Worm (Caenorhabditis elegans) whole organism, young adult: Measurements from ENCODE around the gene dhc-3.

Source experiments
- B0261.1 ChIP-seq: sonication (generic microtip); optimal IDR thresholded peaks from 2 replicates; lab custom pipeline; 2016; ENCODE audit warnings: mild to moderate bottlenecking, missing genetic modification characterization, moderate library complexity, missing compliant biosample characterization
- B0336.3 ChIP-seq: fragments of 200-800 bp; sonication (Bioruptor generic); IDR thresholded peaks from 2 replicates; pipeline ENCODE4 v1.3.6; 2022; ENCODE audit warnings: missing genetic modification characterization, missing compliant biosample characterization
- D2030.7 ChIP-seq: fragments of 200-800 bp; sonication (Bioruptor generic); IDR thresholded peaks from 2 replicates; pipeline ENCODE4 v1.3.6; 2022; ENCODE audit warnings: missing genetic modification reagents, missing genetic modification characterization, missing compliant biosample characterization
- F10E7.11 ChIP-seq: sonication (generic microtip); optimal IDR thresholded peaks from 2 replicates; lab custom pipeline; 2017; ENCODE audit warnings: mild to moderate bottlenecking, missing genetic modification characterization, moderate library complexity, missing compliant biosample characterization
- F23B12.7 ChIP-seq: sonication (generic microtip); optimal IDR thresholded peaks from 2 replicates; lab custom pipeline; 2017; ENCODE audit warnings: missing genetic modification characterization, mild to moderate bottlenecking, missing compliant biosample characterization, antibody characterized with exemption, moderate library complexity; ENCODE audit not compliant: insufficient read depth
- F33H1.4 ChIP-seq: fragments of 200-800 bp; sonication (Bioruptor generic); IDR thresholded peaks from 2 replicates; pipeline ENCODE4 v1.3.6; 2022; ENCODE audit warnings: missing genetic modification reagents, missing genetic modification characterization, missing compliant biosample characterization
- F37B4.10 ChIP-seq: fragments of 200-800 bp; sonication (Bioruptor generic); IDR thresholded peaks from 2 replicates; pipeline ENCODE4 v1.3.6; 2022; ENCODE audit warnings: missing genetic modification characterization, missing compliant biosample characterization
- F52B5.7 ChIP-seq: sonication (generic microtip); optimal IDR thresholded peaks from 2 replicates; lab custom pipeline; 2016; ENCODE audit warnings: mild to moderate bottlenecking, missing genetic modification characterization, missing compliant biosample characterization
- F55B11.4 ChIP-seq: sonication (generic microtip); optimal IDR thresholded peaks from 2 replicates; lab custom pipeline; 2016; ENCODE audit warnings: missing compliant biosample characterization, missing genetic modification characterization, borderline replicate concordance; ENCODE audit not compliant: insufficient read depth
- F57C9.4 ChIP-seq: sonication (generic microtip); optimal IDR thresholded peaks from 2 replicates; lab custom pipeline; 2017; ENCODE audit warnings: mild to moderate bottlenecking, missing genetic modification characterization, missing compliant biosample characterization
- K12H6.12 ChIP-seq: fragments of 200-800 bp; sonication (Bioruptor generic); optimal IDR thresholded peaks from 2 replicates; lab custom pipeline; 2018; ENCODE audit warnings: mild to moderate bottlenecking, missing genetic modification characterization, missing compliant biosample characterization
- T07F8.4 ChIP-seq: sonication (generic microtip); optimal IDR thresholded peaks from 2 replicates; lab custom pipeline; 2016; ENCODE audit warnings: mild to moderate bottlenecking, missing genetic modification characterization, moderate library complexity, missing compliant biosample characterization
- Y53F4B.3 ChIP-seq: fragments of 200-800 bp; sonication (Bioruptor generic); IDR thresholded peaks from 2 replicates; pipeline ENCODE4 v1.3.6; 2022; ENCODE audit warnings: missing genetic modification reagents, missing genetic modification characterization, missing compliant biosample characterization
- Y53G8AR.9 ChIP-seq: fragments of 200-800 bp; sonication (Bioruptor generic); conservative IDR thresholded peaks from 2 replicates; pipeline ENCODE4 v1.3.6; 2022; ENCODE audit warnings: missing genetic modification reagents, missing genetic modification characterization, missing compliant biosample characterization
- ZK185.1 ChIP-seq: sonication (generic microtip); optimal IDR thresholded peaks from 2 replicates; lab custom pipeline; 2016; ENCODE audit warnings: mild to moderate bottlenecking, missing genetic modification characterization, missing compliant biosample characterization; ENCODE audit not compliant: poor library complexity, severe bottlenecking
- atf-7 ChIP-seq: sonication (generic microtip); optimal IDR thresholded peaks from 2 replicates; lab custom pipeline; 2017; ENCODE audit warnings: mild to moderate bottlenecking, missing genetic modification characterization, missing compliant biosample characterization
- attf-3 ChIP-seq: fragments of 200-800 bp; sonication (Bioruptor generic); conservative IDR thresholded peaks from 2 replicates; pipeline ENCODE4 v1.3.6; 2022; ENCODE audit warnings: missing genetic modification reagents, missing genetic modification characterization, missing compliant biosample characterization
- attf-6 ChIP-seq: fragments of 200-800 bp; sonication (Bioruptor generic); IDR thresholded peaks from 2 replicates; pipeline ENCODE4 v1.3.6; 2022; ENCODE audit warnings: missing genetic modification reagents, missing genetic modification characterization, missing compliant biosample characterization
- ccch-3 ChIP-seq: fragments of 200-800 bp; sonication (Bioruptor generic); optimal IDR thresholded peaks from 2 replicates; lab custom pipeline; 2018; ENCODE audit warnings: mild to moderate bottlenecking, missing genetic modification characterization, missing compliant biosample characterization
- cebp-2 ChIP-seq: fragments of 200-800 bp; sonication (Bioruptor generic); IDR thresholded peaks from 2 replicates; pipeline ENCODE4 v1.3.6; 2022; ENCODE audit warnings: missing genetic modification characterization, missing compliant biosample characterization
- ceh-58 ChIP-seq: fragments of 200-800 bp; sonication (Bioruptor generic); IDR thresholded peaks from 2 replicates; pipeline ENCODE4 v1.3.6; 2022; ENCODE audit warnings: missing genetic modification characterization, missing compliant biosample characterization
- ceh-91 ChIP-seq: fragments of 200-800 bp; sonication (Bioruptor generic); IDR thresholded peaks from 2 replicates; pipeline ENCODE4 v1.3.6; 2022; ENCODE audit warnings: missing genetic modification reagents, missing genetic modification characterization, missing compliant biosample characterization
- chd-7 ChIP-seq: sonication (generic microtip); optimal IDR thresholded peaks from 2 replicates; lab custom pipeline; 2016; ENCODE audit warnings: mild to moderate bottlenecking, missing genetic modification characterization, moderate library complexity, missing compliant biosample characterization
- dpl-1 ChIP-seq: fragments of 150-350 bp; optimal IDR thresholded peaks from 2 replicates; lab custom pipeline; 2014; ENCODE audit warnings: missing biosample characterization, missing genetic modification reagents, missing genetic modification characterization
- efl-1 ChIP-seq: fragments of 150-350 bp; optimal IDR thresholded peaks from 2 replicates; lab custom pipeline; 2014; ENCODE audit warnings: missing biosample characterization, missing genetic modification reagents, missing genetic modification characterization
- him-1 ChIP-seq: sonication (generic microtip); optimal IDR thresholded peaks from 2 replicates; lab custom pipeline; 2016; ENCODE audit warnings: missing genotype, missing genetic modification reagents, missing genetic modification characterization, missing compliant biosample characterization
- hsf-1 ChIP-seq: fragments of 200-800 bp; sonication (Bioruptor generic); IDR thresholded peaks from 2 replicates; pipeline ENCODE4 v1.3.6; 2022; ENCODE audit warnings: missing genetic modification reagents, missing genetic modification characterization, missing compliant biosample characterization
- lag-1 ChIP-seq: fragments of 200-800 bp; sonication (Bioruptor generic); IDR thresholded peaks from 2 replicates; pipeline ENCODE4 v1.3.6; 2022; ENCODE audit warnings: missing genetic modification reagents, missing genetic modification characterization, missing compliant biosample characterization
- let-526 ChIP-seq: fragments of 200-800 bp; sonication (Bioruptor generic); IDR thresholded peaks from 2 replicates; pipeline ENCODE4 v1.3.6; 2022; ENCODE audit warnings: missing genetic modification reagents, missing genetic modification characterization, missing compliant biosample characterization
- let-607 ChIP-seq, 2 experiments: fragments of 200-800 bp in 1 of 2; sonication (Bioruptor generic) in 1 of 2; sonication (generic microtip) in 1 of 2; optimal IDR thresholded peaks; 2 replicates each; lab custom pipeline; 2016 to 2018; ENCODE audit warnings: mild to moderate bottlenecking in 2 of 2, missing compliant biosample characterization in 2 of 2, missing genetic modification characterization in 2 of 2, moderate library complexity in 2 of 2, missing genotype in 1 of 2
- lir-1 ChIP-seq: fragments of 200-800 bp; sonication (Bioruptor generic); conservative IDR thresholded peaks from 2 replicates; pipeline ENCODE4 v1.3.6; 2022; ENCODE audit warnings: missing genetic modification reagents, missing genetic modification characterization, missing compliant biosample characterization
- madf-3 ChIP-seq: fragments of 200-800 bp; sonication (Bioruptor generic); IDR thresholded peaks from 2 replicates; pipeline ENCODE4 v1.3.6; 2022; ENCODE audit warnings: missing genetic modification reagents, missing genetic modification characterization, missing compliant biosample characterization
- madf-6 ChIP-seq: fragments of 200-800 bp; sonication (Bioruptor generic); IDR thresholded peaks from 2 replicates; pipeline ENCODE4 v1.3.6; 2022; ENCODE audit warnings: missing genetic modification reagents, missing genetic modification characterization, missing compliant biosample characterization
- madf-8 ChIP-seq: fragments of 200-800 bp; sonication (Bioruptor generic); conservative IDR thresholded peaks from 2 replicates; pipeline ENCODE4 v1.3.6; 2022; ENCODE audit warnings: missing genetic modification reagents, missing genetic modification characterization, missing compliant biosample characterization
- nfya-1 ChIP-seq: sonication (generic microtip); optimal IDR thresholded peaks from 2 replicates; lab custom pipeline; 2017; ENCODE audit warnings: antibody characterized with exemption, missing compliant biosample characterization, missing genetic modification characterization, borderline replicate concordance; ENCODE audit not compliant: insufficient read depth
- nhr-120 ChIP-seq: fragments of 200-800 bp; sonication (Bioruptor generic); IDR thresholded peaks from 2 replicates; pipeline ENCODE4 v1.3.6; 2022; ENCODE audit warnings: missing genetic modification characterization, missing compliant biosample characterization
- nhr-179 ChIP-seq: sonication (generic microtip); optimal IDR thresholded peaks from 2 replicates; lab custom pipeline; 2016; ENCODE audit warnings: mild to moderate bottlenecking, missing genetic modification characterization, missing compliant biosample characterization
- nhr-27 ChIP-seq: fragments of 200-800 bp; sonication (Bioruptor generic); optimal IDR thresholded peaks from 2 replicates; lab custom pipeline; 2018; ENCODE audit warnings: mild to moderate bottlenecking, missing genetic modification characterization, moderate library complexity, missing compliant biosample characterization
- nhr-80 ChIP-seq: sonication (generic microtip); optimal IDR thresholded peaks from 2 replicates; lab custom pipeline; 2016; ENCODE audit warnings: missing genetic modification characterization, missing compliant biosample characterization
- pha-4 ChIP-seq: fragments of 150-350 bp; sonication (generic microtip); optimal IDR thresholded peaks from 2 replicates; lab custom pipeline; 2014; ENCODE audit warnings: missing biosample characterization, missing genetic modification reagents, missing genetic modification characterization
- repo-1 ChIP-seq: sonication (generic microtip); optimal IDR thresholded peaks from 2 replicates; lab custom pipeline; 2017; ENCODE audit warnings: mild to moderate bottlenecking, missing genetic modification characterization, missing compliant biosample characterization
- sdz-38 ChIP-seq: sonication (generic microtip); optimal IDR thresholded peaks from 2 replicates; lab custom pipeline; 2016; ENCODE audit warnings: missing genotype, missing genetic modification characterization, missing compliant biosample characterization
- snpc-3.4 ChIP-seq: sonication (generic microtip); optimal IDR thresholded peaks from 2 replicates; lab custom pipeline; 2017; ENCODE audit warnings: missing genetic modification characterization, mild to moderate bottlenecking, missing compliant biosample characterization, antibody characterized with exemption, moderate library complexity, missing genotype, missing genetic modification reagents
- sptf-2 ChIP-seq: fragments of 200-800 bp; sonication (Bioruptor generic); optimal IDR thresholded peaks from 2 replicates; lab custom pipeline; 2018; ENCODE audit warnings: mild to moderate bottlenecking, missing genetic modification characterization, missing compliant biosample characterization
- tbp1 ChIP-seq: fragments of 200-800 bp; sonication (Bioruptor generic); optimal IDR thresholded peaks from 2 replicates; lab custom pipeline; 2018; ENCODE audit warnings: mild to moderate bottlenecking, missing genetic modification characterization, missing compliant biosample characterization
- unc-130 ChIP-seq: sonication (generic microtip); optimal IDR thresholded peaks from 2 replicates; lab custom pipeline; 2016; ENCODE audit warnings: missing genetic modification reagents, missing genetic modification characterization, missing compliant biosample characterization
- zfh-2 ChIP-seq: fragments of 200-800 bp; sonication (Bioruptor generic); conservative IDR thresholded peaks from 2 replicates; pipeline ENCODE4 v1.3.6; 2022; ENCODE audit warnings: missing genetic modification reagents, missing genetic modification characterization, missing compliant biosample characterization
- zim-3 ChIP-seq: sonication (generic microtip); optimal IDR thresholded peaks from 2 replicates; lab custom pipeline; 2017; ENCODE audit warnings: mild to moderate bottlenecking, missing genetic modification characterization, moderate library complexity, missing compliant biosample characterization
- ztf-25 ChIP-seq: fragments of 200-800 bp; sonication (Bioruptor generic); IDR thresholded peaks from 2 replicates; pipeline ENCODE4 v1.3.6; 2022; ENCODE audit warnings: missing genetic modification reagents, missing genetic modification characterization, missing compliant biosample characterization
- ztf-3 ChIP-seq: fragments of 200-800 bp; sonication (Bioruptor generic); optimal IDR thresholded peaks from 2 replicates; lab custom pipeline; 2018; ENCODE audit warnings: mild to moderate bottlenecking, missing genetic modification characterization, missing compliant biosample characterization

Gene dhc-3

ce11 chrV:13131487-13131886 lies 7.3 kb upstream of the dhc-3 start (continued):
- no peak for TF ChIP-seq nhr-120 (GFP tag; lab: Robert Waterston, UW)
- peak; percentile 67 for TF ChIP-seq snpc-3.4 (tag; lab: Kevin White, UChicago)
- TF ChIP-seq F55B11.4 (tag; lab: Kevin White, UChicago) = no peak
- peak; percentile 84 for TF ChIP-seq madf-8 (GFP tag; lab: Robert Waterston, UW)
- peak; percentile 63 for TF ChIP-seq attf-3
- no peak for TF ChIP-seq B0261.1 (tag; lab: Kevin White, UChicago)
- no peak for TF ChIP-seq pha-4 (tag; lab: Kevin White, UChicago)
- no peak for TF ChIP-seq nfya-1 (tag; lab: Kevin White, UChicago)
- no peak for TF ChIP-seq cebp-2 (GFP tag; lab: Robert Waterston, UW)
- no peak for TF ChIP-seq ztf-3 (GFP tag; lab: Kevin White, UChicago)
- TF ChIP-seq him-1 (tag; lab: Kevin White, UChicago) = peak; percentile 67
- no peak for TF ChIP-seq Y53F4B.3 (GFP tag; lab: Robert Waterston, UW)
- no peak for TF ChIP-seq F10E7.11 (tag; lab: Kevin White, UChicago)
- peak; percentile 95 for TF ChIP-seq F33H1.4
- TF ChIP-seq Y53G8AR.9 (GFP tag; lab: Robert Waterston, UW) = peak; percentile 39; the same call in 1 of the 2 replicates
- no peak for TF ChIP-seq T07F8.4
- no peak for TF ChIP-seq lir-1 (GFP tag; lab: Robert Waterston, UW)
- TF ChIP-seq ceh-91 (GFP tag; lab: Robert Waterston, UW) = peak; percentile 76
- TF ChIP-seq F52B5.7 (tag; lab: Kevin White, UChicago) = no peak
- peak; percentile 50 for TF ChIP-seq dpl-1 (GFP tag; lab: Kevin White, UChicago)
- no peak for TF ChIP-seq repo-1 (tag; lab: Kevin White, UChicago)
- no peak for TF ChIP-seq ceh-58
- no peak for TF ChIP-seq let-607 (tag; optimal IDR thresholded peaks at IDR 0.05; lab: Kevin White, UChicago)
- TF ChIP-seq sptf-2 (GFP tag; lab: Kevin White, UChicago) = no peak
- peak; percentile 93 for TF ChIP-seq madf-6
- TF ChIP-seq nhr-27 (tag; lab: Kevin White, UChicago) = no peak
- no peak for TF ChIP-seq ztf-25 (GFP tag; lab: Robert Waterston, UW)
- no peak for TF ChIP-seq K12H6.12
- no peak for TF ChIP-seq zim-3 (tag; lab: Kevin White, UChicago)
- TF ChIP-seq tbp1 (GFP tag; lab: Kevin White, UChicago) = no peak
- TF ChIP-seq B0336.3 (GFP tag; lab: Robert Waterston, UW) = no peak
- peak; percentile 88 for TF ChIP-seq D2030.7 (GFP tag; lab: Robert Waterston, UW)
- no peak for TF ChIP-seq hsf-1 (GFP tag; lab: Robert Waterston, UW)
- TF ChIP-seq unc-130 (GFP tag; lab: Kevin White, UChicago) = peak; percentile 61
- TF ChIP-seq madf-3 = no peak
- no peak for TF ChIP-seq zfh-2 (GFP tag; lab: Robert Waterston, UW)
- TF ChIP-seq let-526 = no peak
- TF ChIP-seq ZK185.1 (tag; lab: Kevin White, UChicago) = no peak
- TF ChIP-seq atf-7 = no peak

- TF ChIP-seq lag-1 = no peak
- no peak for TF ChIP-seq chd-7 (tag; lab: Kevin White, UChicago)
- TF ChIP-seq efl-1 (GFP tag; lab: Kevin White, UChicago) = no peak
- TF ChIP-seq sdz-38 (tag; lab: Kevin White, UChicago) = no peak
- TF ChIP-seq zfh-2 (GFP tag; lab: Robert Waterston, UW) = no peak
- no peak for TF ChIP-seq nhr-80 (tag; lab: Kevin White, UChicago)
- TF ChIP-seq F37B4.10 = no peak
- TF ChIP-seq ccch-3 (GFP tag; lab: Kevin White, UChicago) = no peak
- TF ChIP-seq attf-3 = no peak
- no peak for TF ChIP-seq F57C9.4 (tag; lab: Kevin White, UChicago)
- no peak for TF ChIP-seq nhr-179 (tag; lab: Kevin White, UChicago)
- no peak for TF ChIP-seq nfya-1 (tag; lab: Kevin White, UChicago)
- no peak for TF ChIP-seq attf-6 (GFP tag; lab: Robert Waterston, UW)
- TF ChIP-seq F23B12.7 (tag; lab: Kevin White, UChicago) = no peak
- TF ChIP-seq K12H6.12 = no peak
Measured at ce11 chrV:13133380-13133779, 5.4 kb upstream of the dhc-3 start, which contains the start of gene B0365.9. TSS of gene B0365.9 (minus strand) at chrV:13133565.
